Fruit fly (Drosophila melanogaster) whole organism, prepupa: Measurements from ENCODE around the gene Arfip.
A peak's percentile ranks its signal among the peaks of the same experiment; 100 is the strongest.

Experiments used
- Blimp-1 ChIP-seq: fragments of 200-800 bp; sonication (Bioruptor generic); optimal IDR thresholded peaks from 3 replicates; lab custom pipeline; 2017; ENCODE audit warnings: missing biosample characterization, missing genetic modification characterization, mild to moderate bottlenecking, moderate library complexity, missing genetic modification reagents
- CG10669 ChIP-seq: fragments of 200-800 bp; sonication (Bioruptor generic); optimal IDR thresholded peaks from 3 replicates; lab custom pipeline; 2018; ENCODE audit warnings: missing biosample characterization, mild to moderate bottlenecking, missing genetic modification characterization, moderate library complexity
- CG6792 ChIP-seq: fragments of 200-800 bp; sonication (Bioruptor generic); optimal IDR thresholded peaks from 3 replicates; lab custom pipeline; 2016; ENCODE audit warnings: missing biosample characterization, missing genetic modification characterization
- Eip93F ChIP-seq: fragments of 200-800 bp; sonication (Bioruptor generic); optimal IDR thresholded peaks from 2 replicates; lab custom pipeline; 2016; ENCODE audit warnings: missing biosample characterization, mild to moderate bottlenecking, missing genetic modification characterization
- Ets96B ChIP-seq: fragments of 200-800 bp; optimal IDR thresholded peaks from 2 replicates; lab custom pipeline; 2019; ENCODE audit warnings: missing biosample characterization, mild to moderate bottlenecking, missing genetic modification characterization, moderate library complexity
- Hr39 ChIP-seq: fragments of 200-800 bp; sonication (Bioruptor generic); optimal IDR thresholded peaks from 2 replicates; lab custom pipeline; 2016; ENCODE audit warnings: missing biosample characterization, missing genetic modification characterization
- ss ChIP-seq, 2 experiments: fragments of 200-800 bp; sonication (Bioruptor generic); optimal IDR thresholded peaks; 2 replicates in 1 of 2; 3 replicates in 1 of 2; lab custom pipeline; 2017 to 2018; ENCODE audit warnings: mild to moderate bottlenecking in 2 of 2, missing biosample characterization in 2 of 2, missing genetic modification characterization in 2 of 2, moderate library complexity in 1 of 2

dm6 chr3R:11243057-11243740 lies 8.4 kb upstream of the Arfip start:
- TF ChIP-seq ss (GFP tag; optimal IDR thresholded peaks at IDR 0.05; lab: Kevin White, UChicago) (no peak), CG6792 (GFP tag; lab: Kevin White, UChicago) (no peak), Eip93F (GFP tag; lab: Kevin White, UChicago) (no peak), CG10669 (GFP tag; lab: Kevin White, UChicago) (no peak), Ets96B (tag; lab: Kevin White, UChicago) (peak; percentile 16), Blimp-1 (GFP tag; lab: Kevin White, UChicago) (no peak), Hr39 (GFP tag; lab: Kevin White, UChicago) (no peak)
